Worm (Caenorhabditis elegans) whole organism, L4/young adult: ENCODE results near the gene cyp-33C3.

ENCODE experiments used
- W03F9.2 ChIP-seq: fragments of 150-350 bp; optimal IDR thresholded peaks from 2 replicates; lab custom pipeline; 2014; ENCODE audit warnings: missing biosample characterization, missing genetic modification characterization
- dao-5 ChIP-seq: sonication (generic microtip); optimal IDR thresholded peaks from 2 replicates; lab custom pipeline; 2016; ENCODE audit warnings: missing genotype, missing genetic modification characterization, moderate library complexity, missing compliant biosample characterization
- him-1 ChIP-seq: sonication (generic microtip); optimal IDR thresholded peaks from 2 replicates; lab custom pipeline; 2016; ENCODE audit warnings: missing genotype, missing genetic modification reagents, missing genetic modification characterization, missing compliant biosample characterization

cyp-33C3 gene

ce11 chrV:2292240-2292639 is 49.7 kb downstream of the cyp-33C3 start, which contains the start of gene nhr-115:
Gene nhr-115, plus strand, starts transcription at chrV:2292540.
- TF ChIP-seq W03F9.2 (tag; lab: Kevin White, UChicago) (no peak), him-1 (tag; lab: Kevin White, UChicago) (no peak), dao-5 (tag; lab: Kevin White, UChicago) (no peak)
